Fruit fly (Drosophila melanogaster): ENCODE results near the gene CG6845.
A peak's percentile ranks its signal among the peaks of the same experiment; 100 is the strongest.

The CG6845 gene

DNA sequence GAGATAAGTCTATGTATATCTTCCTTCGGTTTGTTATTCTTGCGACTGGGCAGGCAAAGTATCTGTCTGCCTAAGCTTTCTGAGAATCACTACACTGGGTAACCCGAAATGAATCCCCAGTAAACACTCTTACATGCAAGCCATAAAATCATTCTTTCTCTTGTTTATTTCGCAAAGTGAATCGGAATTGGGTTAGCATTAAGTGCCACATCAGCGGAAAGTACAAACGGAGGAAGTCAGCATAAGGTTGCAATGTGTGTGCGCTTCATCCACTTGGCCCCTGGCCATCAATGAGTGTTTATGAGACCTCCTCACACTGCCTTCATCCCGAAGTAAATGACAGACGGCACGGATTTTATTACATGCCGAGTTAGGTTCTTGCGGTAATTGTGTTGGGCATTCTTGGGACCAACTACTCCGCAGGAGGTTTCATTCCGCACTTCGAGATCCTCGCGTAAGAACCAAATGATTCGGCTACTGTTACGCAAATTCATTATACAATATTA is 11.5 kb downstream of the CG6845 start:
- TF ChIP-seq brk (GFP tag; optimal IDR thresholded peaks at IDR 0.05) (no peak), N (GFP tag; optimal IDR thresholded peaks at IDR 0.05) (no peak), tai (GFP tag; optimal IDR thresholded peaks at IDR 0.05) (no peak), Sp1 (GFP tag; optimal IDR thresholded peaks at IDR 0.05) (no peak), dl (GFP tag; optimal IDR thresholded peaks at IDR 0.05; ENCODE audit: insufficient read depth in 1 of 2, partially characterized antibody in 2 of 2) (no peak), jim (GFP tag; optimal IDR thresholded peaks at IDR 0.05) (no peak), GATAd (GFP tag; optimal IDR thresholded peaks at IDR 0.05) (no peak), ey (GFP tag; optimal IDR thresholded peaks at IDR 0.05) (no peak), Abd-B (GFP tag; optimal IDR thresholded peaks at IDR 0.05) (no peak), fru (GFP tag; optimal IDR thresholded peaks at IDR 0.05) (no peak), Jra (GFP tag; optimal IDR thresholded peaks at IDR 0.05) (no peak), lola (GFP tag; optimal IDR thresholded peaks at IDR 0.05) (no peak), CrebA (GFP tag; optimal IDR thresholded peaks at IDR 0.05; ENCODE audit: borderline replicate concordance) (no peak), Hnf4 (GFP tag; optimal IDR thresholded peaks at IDR 0.05) (no peak), br (GFP tag; optimal IDR thresholded peaks at IDR 0.05) (no peak), sv (GFP tag; optimal IDR thresholded peaks at IDR 0.05) (no peak), Vsx2 (GFP tag; optimal IDR thresholded peaks at IDR 0.05; ENCODE audit: partially characterized antibody) (no peak), Dif (GFP tag; optimal IDR thresholded peaks at IDR 0.05; ENCODE audit: partially characterized antibody) (no peak), Hr78 (GFP tag; optimal IDR thresholded peaks at IDR 0.05) (no peak), sage (GFP tag; optimal IDR thresholded peaks at IDR 0.05) (no peak)

DNA sequence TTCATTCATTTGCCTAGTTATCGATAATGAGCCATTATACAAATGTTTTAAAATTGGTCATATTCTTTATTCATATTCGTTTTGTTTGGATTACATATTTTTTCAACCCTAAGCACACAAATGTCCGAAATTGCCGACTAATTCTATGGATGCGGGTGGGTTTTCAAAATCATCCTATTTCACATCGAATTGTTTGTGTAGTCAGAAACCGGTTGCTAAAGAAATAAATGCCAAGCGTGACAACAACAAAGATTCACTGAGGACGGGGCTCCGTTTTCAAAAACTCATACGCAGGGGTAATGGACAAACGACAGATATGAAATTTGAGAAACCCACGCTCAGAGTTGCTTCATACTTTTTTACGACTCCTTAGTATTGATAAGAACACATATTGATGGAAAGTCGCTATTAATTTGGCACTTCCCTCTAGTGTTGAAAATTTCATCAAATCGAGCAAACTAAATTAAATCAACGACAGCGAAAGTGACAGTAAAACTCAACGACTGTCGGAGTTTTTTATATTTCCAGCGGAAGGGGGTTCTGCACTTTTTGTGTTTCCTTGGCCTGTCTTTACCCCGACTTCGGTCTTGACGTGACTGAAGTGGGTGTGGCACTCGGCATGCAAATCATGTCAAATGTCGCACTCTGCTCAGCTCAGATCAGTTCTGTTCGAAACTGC is 13.3 kb downstream of the CG6845 start:
- TF ChIP-seq pan (optimal IDR thresholded peaks at IDR 0.05) (no peak), Vsx2 (GFP tag; optimal IDR thresholded peaks at IDR 0.05; ENCODE audit: partially characterized antibody) (no peak), h (GFP tag; optimal IDR thresholded peaks at IDR 0.05) (no peak), N (GFP tag; optimal IDR thresholded peaks at IDR 0.05) (no peak), Hnf4 (GFP tag; optimal IDR thresholded peaks at IDR 0.05) (no peak), brk (GFP tag; optimal IDR thresholded peaks at IDR 0.05) (no peak), Mio (GFP tag; optimal IDR thresholded peaks at IDR 0.05) (no peak), Abd-B (GFP tag; optimal IDR thresholded peaks at IDR 0.05) (no peak), psq (GFP tag; optimal IDR thresholded peaks at IDR 0.05) (no peak), dmrt93B (GFP tag; optimal IDR thresholded peaks at IDR 0.05) (no peak), Rel (GFP tag; optimal IDR thresholded peaks at IDR 0.05) (no peak), Rel (tag; optimal IDR thresholded peaks at IDR 0.05) (no peak), woc (GFP tag; optimal IDR thresholded peaks at IDR 0.05) (no peak), GATAd (GFP tag; optimal IDR thresholded peaks at IDR 0.05) (no peak), fru (GFP tag; optimal IDR thresholded peaks at IDR 0.05) (no peak), CG9705 (GFP tag; optimal IDR thresholded peaks at IDR 0.05) (no peak), Sp1 (GFP tag; optimal IDR thresholded peaks at IDR 0.05) (no peak), Hr83 (GFP tag; optimal IDR thresholded peaks at IDR 0.05; ENCODE audit: poor library complexity, severe bottlenecking) (no peak), ey (GFP tag; optimal IDR thresholded peaks at IDR 0.05) (no peak)

- TF ChIP-seq lola (GFP tag; optimal IDR thresholded peaks at IDR 0.05), result no peak
- no peak for TF ChIP-seq psq (GFP tag; optimal IDR thresholded peaks at IDR 0.05)
- TF ChIP-seq Dif (GFP tag; optimal IDR thresholded peaks at IDR 0.05; ENCODE audit: partially characterized antibody), result peak; percentile 11
- peak; percentile 57 for TF ChIP-seq Sp1 (GFP tag; optimal IDR thresholded peaks at IDR 0.05)
- TF ChIP-seq Rel (GFP tag; optimal IDR thresholded peaks at IDR 0.05), result no peak
- peak; percentile 43 for TF ChIP-seq Rel (tag; optimal IDR thresholded peaks at IDR 0.05)
- TF ChIP-seq jim (GFP tag; optimal IDR thresholded peaks at IDR 0.05), result no peak
- TF ChIP-seq Mio (GFP tag; optimal IDR thresholded peaks at IDR 0.05), result no peak
- TF ChIP-seq Dfd (GFP tag; optimal IDR thresholded peaks at IDR 0.05), result no peak
- no peak for TF ChIP-seq ey (GFP tag; optimal IDR thresholded peaks at IDR 0.05)
- peak in 1 of 2 experiments; percentile 34 for TF ChIP-seq foxo (GFP tag; optimal IDR thresholded peaks at IDR 0.05)
- TF ChIP-seq Myc (optimal IDR thresholded peaks at IDR 0.05), result no peak
- TF ChIP-seq CG9705 (GFP tag; optimal IDR thresholded peaks at IDR 0.05), result no peak
- no peak for TF ChIP-seq dmrt93B (GFP tag; optimal IDR thresholded peaks at IDR 0.05)
- TF ChIP-seq rgr (GFP tag; optimal IDR thresholded peaks at IDR 0.05), result peak; percentile 49
- no peak for TF ChIP-seq fru (GFP tag; optimal IDR thresholded peaks at IDR 0.05)
- TF ChIP-seq Vsx2 (GFP tag; optimal IDR thresholded peaks at IDR 0.05; ENCODE audit: partially characterized antibody), result no peak
- no peak for TF ChIP-seq woc (GFP tag; optimal IDR thresholded peaks at IDR 0.05)
- TF ChIP-seq Abd-B (GFP tag; optimal IDR thresholded peaks at IDR 0.05), result no peak
- no peak for TF ChIP-seq HLH106 (tag; optimal IDR thresholded peaks at IDR 0.05)
- TF ChIP-seq br (GFP tag; optimal IDR thresholded peaks at IDR 0.05), result peak; percentile 39
- peak; percentile 57 for TF ChIP-seq Jra (GFP tag; optimal IDR thresholded peaks at IDR 0.05)
- TF ChIP-seq dl (GFP tag; optimal IDR thresholded peaks at IDR 0.05; ENCODE audit: insufficient read depth in 1 of 2, partially characterized antibody in 2 of 2), result peak in 1 of 2 experiments; percentile 45
- TF ChIP-seq N (GFP tag; optimal IDR thresholded peaks at IDR 0.05), result no peak
- no peak for TF ChIP-seq GATAd (GFP tag; optimal IDR thresholded peaks at IDR 0.05)
- peak; percentile 12 for TF ChIP-seq h (GFP tag; optimal IDR thresholded peaks at IDR 0.05)
- TF ChIP-seq tai (GFP tag; optimal IDR thresholded peaks at IDR 0.05), result peak; percentile 11
- no peak for TF ChIP-seq dsf (GFP tag; optimal IDR thresholded peaks at IDR 0.05; ENCODE audit: borderline replicate concordance)
- TF ChIP-seq pan (optimal IDR thresholded peaks at IDR 0.05), result no peak
- TF ChIP-seq usp (GFP tag; optimal IDR thresholded peaks at IDR 0.05), result no peak
- no peak for TF ChIP-seq CrebA (GFP tag; optimal IDR thresholded peaks at IDR 0.05; ENCODE audit: borderline replicate concordance)
- TF ChIP-seq Hr83 (GFP tag; optimal IDR thresholded peaks at IDR 0.05; ENCODE audit: poor library complexity, severe bottlenecking), result peak; percentile 65
- no peak for TF ChIP-seq OdsH (GFP tag; optimal IDR thresholded peaks at IDR 0.05)
- TF ChIP-seq Hr78 (GFP tag; optimal IDR thresholded peaks at IDR 0.05), result no peak
- peak; percentile 54 for TF ChIP-seq Hnf4 (GFP tag; optimal IDR thresholded peaks at IDR 0.05)
- TF ChIP-seq sv (GFP tag; optimal IDR thresholded peaks at IDR 0.05), result no peak
- TF ChIP-seq brk (GFP tag; optimal IDR thresholded peaks at IDR 0.05), result peak; percentile 15
- TF ChIP-seq sage (GFP tag; optimal IDR thresholded peaks at IDR 0.05), result no peak
Observed at dm6 chr3L:160446-161094, 14.3 kb downstream of the CG6845 start.

All from whole organism, wandering third instar larva.